Fruit fly (Drosophila melanogaster): Measurements from ENCODE around the gene Taf1.

DNA sequence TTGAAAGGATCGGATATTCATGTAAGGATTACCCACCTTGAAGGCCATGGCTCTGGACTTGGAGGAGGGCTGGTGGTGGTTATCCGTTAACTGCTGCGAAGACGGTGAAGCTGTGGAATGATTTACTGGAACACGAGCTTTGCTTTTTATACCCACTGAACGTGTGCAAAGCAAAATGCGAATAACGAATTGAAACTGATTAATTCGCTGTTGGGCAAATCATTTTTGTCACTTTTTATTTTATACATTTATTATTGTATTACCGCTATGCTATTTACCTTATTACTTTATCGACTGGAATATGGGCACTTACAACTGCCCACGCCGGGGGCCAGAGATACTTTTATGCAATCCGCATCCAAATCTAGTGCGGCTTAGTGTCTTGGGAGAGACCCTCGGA is 43.5 kb downstream of the Taf1 start, which contains the start of gene Ccp84Af:
- no peak for TF ChIP-seq sisA (GFP tag; IDR thresholded peaks at IDR 0.05)
- no peak for TF ChIP-seq CG12104 (GFP tag; optimal IDR thresholded peaks at IDR 0.05)
- no peak for TF ChIP-seq gfzf (GFP tag; optimal IDR thresholded peaks at IDR 0.05)
- no peak for TF ChIP-seq hkb (optimal IDR thresholded peaks at IDR 0.05)
- TF ChIP-seq hkb (GFP tag; IDR thresholded peaks at IDR 0.05), result no peak
- no peak for TF ChIP-seq lab (GFP tag; optimal IDR thresholded peaks at IDR 0.05)
- TF ChIP-seq chif (GFP tag; optimal IDR thresholded peaks at IDR 0.05), result no peak

Data from whole organism, embryonic.